Fruit fly (Drosophila melanogaster): Measurements from ENCODE around the gene Vti1a.

Gene Vti1a

DNA sequence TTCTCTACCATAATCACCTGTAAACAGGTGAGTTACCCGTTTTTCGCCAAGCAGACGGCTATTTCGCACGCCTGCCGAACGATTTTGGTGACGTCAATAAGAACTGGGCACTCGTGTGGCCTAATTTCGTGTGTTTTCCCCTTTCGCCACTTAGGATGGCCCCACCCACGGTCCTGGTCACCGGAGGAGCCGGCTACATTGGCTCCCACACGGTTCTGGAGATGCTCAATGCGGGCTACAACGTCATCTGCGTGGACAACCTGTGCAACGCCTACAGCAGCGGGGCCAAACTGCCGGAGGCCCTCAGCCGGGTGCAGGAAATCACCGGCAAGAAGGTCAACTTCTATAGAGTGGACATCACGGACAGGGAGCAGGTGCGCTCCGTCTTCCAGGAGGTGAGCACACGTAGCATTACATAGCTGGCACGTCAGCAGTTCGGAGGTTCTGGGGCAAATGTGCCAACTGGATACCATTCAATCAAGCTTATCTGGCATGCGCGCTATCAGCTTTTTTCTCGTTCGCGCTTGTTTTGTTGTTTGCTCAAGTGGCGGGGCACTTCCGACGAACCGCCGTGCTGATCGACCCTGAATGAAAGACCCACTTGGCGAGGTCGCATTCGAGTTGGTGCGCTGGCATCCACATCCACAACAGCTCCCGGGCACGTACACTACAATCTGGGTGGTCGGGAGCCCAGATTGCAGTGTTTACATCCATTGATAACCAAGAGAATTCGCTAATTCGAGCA lies 43.5 kb downstream of the Vti1a start:
- no peak for TF ChIP-seq CTCF (optimal IDR thresholded peaks at IDR 0.05)
- TF ChIP-seq CG8478 (optimal IDR thresholded peaks at IDR 0.05): no peak

DNA sequence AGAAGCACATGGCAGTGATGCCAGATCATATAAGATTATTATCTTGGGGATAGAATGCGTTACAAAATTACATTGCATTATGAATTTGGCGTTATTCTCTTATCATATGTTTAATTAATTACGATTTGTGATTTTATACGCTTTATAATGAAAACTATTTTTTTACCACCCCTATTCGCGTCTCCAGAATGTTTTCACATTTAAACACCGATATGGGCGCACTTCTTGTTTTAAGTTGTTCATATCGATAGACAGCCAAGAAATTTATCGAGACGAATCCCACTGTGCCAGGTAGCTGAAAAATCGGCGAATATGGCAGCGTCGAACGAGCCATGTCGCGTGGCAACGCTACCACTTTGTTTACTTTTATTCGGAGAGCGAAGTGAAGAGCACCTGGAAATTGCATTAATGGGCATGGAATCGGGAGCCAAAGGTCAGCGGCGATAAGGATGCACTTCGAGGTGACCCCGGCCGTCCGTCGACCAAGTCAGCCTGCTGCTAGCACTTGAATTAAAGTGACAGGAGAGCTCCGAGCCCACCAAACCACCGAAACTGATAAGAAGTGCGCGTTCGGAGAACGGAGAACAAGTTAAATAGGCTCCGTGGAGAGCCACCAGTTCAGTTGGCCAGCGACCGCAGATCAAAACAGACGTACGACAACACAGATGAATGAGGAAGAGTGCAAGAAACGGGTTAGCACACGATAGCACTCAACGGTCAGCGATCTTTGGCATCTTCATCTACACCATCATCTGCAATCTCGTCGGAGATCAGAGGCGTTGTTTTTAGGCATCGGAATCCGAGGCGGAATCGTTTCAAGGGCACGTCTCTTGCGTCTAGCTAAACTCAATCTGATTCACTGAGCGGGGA lies 44.3 kb downstream of the Vti1a start, which contains the start of gene Gale:
Gene Gale (plus strand): TSS at position 401 of the 870 bp plus-strand sequence.
- TF ChIP-seq CTCF (optimal IDR thresholded peaks at IDR 0.05) (peak; percentile 58 to 59), CG8478 (optimal IDR thresholded peaks at IDR 0.05) (no peak)

DNA sequence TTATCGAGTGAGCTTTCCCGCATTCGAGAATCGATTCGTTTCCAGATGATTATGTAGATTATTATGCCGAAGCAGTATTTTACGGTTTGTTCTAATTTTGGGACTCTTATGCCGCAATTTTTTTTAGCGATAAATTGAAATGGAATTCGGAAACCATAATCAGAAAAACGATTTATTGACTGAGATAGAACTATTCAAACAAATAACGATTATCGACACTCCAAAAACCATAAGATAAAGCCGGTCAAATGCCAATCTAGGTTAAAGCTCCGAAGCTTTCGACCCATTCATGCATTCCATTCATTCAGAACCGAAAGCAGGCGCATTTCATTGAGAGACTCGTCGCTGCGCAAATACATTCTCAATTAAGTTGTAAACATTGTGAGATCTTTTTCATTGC lies 45.2 kb downstream of the Vti1a start:
- no peak for TF ChIP-seq CTCF (optimal IDR thresholded peaks at IDR 0.05)
- no peak for TF ChIP-seq CG8478 (optimal IDR thresholded peaks at IDR 0.05)

- TF ChIP-seq CTCF (optimal IDR thresholded peaks at IDR 0.05) (no peak), CG8478 (optimal IDR thresholded peaks at IDR 0.05) (no peak)
These were observed 47.2 kb downstream of the Vti1a start for dm6 chr3L:645426-646036.

DNA sequence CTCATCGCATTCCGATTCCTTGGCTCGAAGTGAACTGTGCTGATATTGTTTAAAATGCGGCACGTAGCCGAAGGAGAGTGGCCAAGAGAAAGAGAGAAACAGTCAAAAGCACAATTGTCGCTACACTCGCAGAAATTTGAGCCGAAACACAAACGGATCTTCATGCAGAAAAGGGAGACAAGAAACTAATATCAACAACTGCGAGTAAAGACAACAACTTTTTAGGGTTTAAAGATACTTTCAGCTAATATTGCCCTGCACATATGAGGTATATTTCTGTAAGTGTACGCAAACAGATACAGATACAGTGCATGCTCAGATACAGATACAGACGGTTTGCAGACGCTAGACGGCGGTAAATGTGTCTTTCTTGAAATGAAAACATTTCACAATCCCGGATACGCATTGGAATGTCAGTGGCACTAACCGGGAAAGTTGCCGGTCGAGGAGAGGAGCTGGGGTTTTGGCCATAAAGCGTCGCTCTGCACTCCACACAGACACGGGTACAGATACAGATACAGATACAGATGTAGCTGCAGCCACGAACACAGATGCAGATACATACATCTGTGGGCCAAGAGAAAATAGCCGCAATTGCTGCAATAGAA lies 48.5 kb downstream of the Vti1a start:
- no peak for TF ChIP-seq CTCF (optimal IDR thresholded peaks at IDR 0.05)
- no peak for TF ChIP-seq CG8478 (optimal IDR thresholded peaks at IDR 0.05)

DNA sequence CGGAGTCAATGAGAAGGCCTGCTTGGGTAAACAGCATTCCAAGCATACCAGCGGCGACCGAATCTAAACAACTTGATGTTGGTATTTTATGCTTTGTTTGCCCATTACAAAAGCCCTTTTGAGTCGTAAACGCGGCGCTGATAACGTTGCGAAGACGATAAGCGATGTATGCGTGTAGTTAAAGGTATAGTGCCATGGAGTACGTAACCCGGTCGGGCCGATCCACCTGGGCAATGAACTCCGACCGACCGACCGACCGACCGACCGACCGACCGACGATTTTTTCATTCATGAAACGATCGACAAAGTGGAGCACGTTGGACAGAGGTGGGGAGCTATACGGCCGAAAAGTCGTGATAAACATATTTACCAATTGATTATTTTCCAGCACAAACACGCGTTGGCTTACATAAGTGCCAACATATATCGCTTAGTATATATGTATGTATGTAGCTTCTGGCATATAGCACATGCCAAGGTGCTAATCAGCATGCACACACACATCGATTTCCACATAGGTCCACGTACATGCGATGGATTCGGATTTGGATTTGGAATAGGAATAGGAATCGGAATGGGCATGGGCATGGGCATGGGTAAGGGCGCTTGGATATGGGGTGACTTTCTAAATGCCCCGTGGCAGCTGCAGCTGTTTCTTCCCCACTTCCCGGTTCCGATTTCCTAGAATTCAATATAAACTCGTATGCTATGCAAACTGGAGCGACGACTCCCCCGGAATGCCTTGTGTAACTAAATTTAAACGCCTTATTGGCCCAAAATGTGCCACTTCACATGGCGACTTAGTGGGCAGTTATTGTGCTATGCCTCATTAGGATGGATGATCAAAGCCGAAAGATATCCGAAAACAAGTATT lies 49.6 kb downstream of the Vti1a start:
- TF ChIP-seq CTCF (optimal IDR thresholded peaks at IDR 0.05) (no peak), CG8478 (optimal IDR thresholded peaks at IDR 0.05) (no peak)

DNA sequence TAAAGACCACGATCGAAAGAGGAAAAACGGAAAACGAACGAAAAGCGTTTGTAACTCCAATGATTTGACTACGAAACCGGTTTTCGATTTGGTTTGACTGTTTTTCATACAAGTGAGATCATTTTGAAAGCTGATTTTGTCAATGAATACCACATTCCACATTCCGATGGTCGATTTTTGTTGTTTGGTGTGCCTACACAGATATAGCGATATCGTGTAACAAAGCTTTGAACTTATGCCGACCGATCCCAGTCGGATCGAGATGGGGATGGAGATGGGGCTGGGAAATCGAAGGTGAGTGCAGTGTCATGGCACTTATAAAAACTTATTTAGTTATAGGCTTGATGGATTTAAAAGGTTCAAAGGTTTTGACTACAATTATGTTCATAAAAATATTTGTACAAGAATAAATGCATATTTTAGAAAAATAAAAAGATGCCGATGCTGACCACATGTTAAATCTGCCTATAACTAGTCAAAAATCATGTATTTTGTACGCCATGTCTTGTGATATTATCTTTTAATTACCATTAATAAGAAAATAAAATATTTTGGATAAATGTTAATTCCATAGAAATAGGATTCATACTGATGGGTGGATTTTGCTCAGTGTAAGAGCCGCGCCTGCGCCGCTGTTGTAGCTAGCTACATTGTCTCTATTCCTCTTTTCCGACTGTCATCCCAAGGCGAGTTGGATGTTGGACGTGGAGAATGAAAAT lies 50.4 kb downstream of the Vti1a start:
- TF ChIP-seq CG8478 (optimal IDR thresholded peaks at IDR 0.05): no peak
- no peak for TF ChIP-seq CTCF (optimal IDR thresholded peaks at IDR 0.05)

Data from S2 (cell line).